Worm (Caenorhabditis elegans): ENCODE results near the gene Y46C8AL.11.

Gene Y46C8AL.11

DNA sequence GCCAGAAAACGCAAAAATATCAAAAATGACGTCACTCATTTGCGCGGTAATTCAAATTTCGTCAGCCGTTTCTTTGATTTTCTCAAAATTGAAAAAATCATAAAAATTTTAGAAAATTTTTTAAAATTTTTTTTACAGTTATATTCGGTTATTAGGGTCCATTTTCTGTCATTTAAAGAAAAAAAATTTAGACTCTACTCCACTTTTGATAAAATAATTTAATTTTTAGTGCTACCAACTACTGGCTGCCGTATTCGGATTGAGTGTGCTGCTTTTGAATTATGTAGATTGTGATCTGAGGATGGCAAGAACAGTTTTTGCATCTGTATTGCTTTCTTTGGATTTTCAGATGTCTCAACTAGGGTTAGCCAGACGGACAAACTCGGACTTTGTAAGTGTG lies 19.5 kb downstream of the Y46C8AL.11 start, which contains the start of gene Y46C8AM.1:
Gene Y46C8AM.1 (plus strand): TSS at position 301 of the 400 bp plus-strand sequence.
- TF ChIP-seq egl-27 (tag; optimal IDR thresholded peaks at IDR 0.05) (no peak), mab-5 (tag; optimal IDR thresholded peaks at IDR 0.05) (no peak), ceh-82 (tag; optimal IDR thresholded peaks at IDR 0.05) (no peak), unc-62 (GFP tag; optimal IDR thresholded peaks at IDR 0.05) (no peak), nhr-6 (tag; optimal IDR thresholded peaks at IDR 0.05) (no peak), mdl-1 (tag; optimal IDR thresholded peaks at IDR 0.05) (no peak), Y55F3AM.14 (GFP tag; optimal IDR thresholded peaks at IDR 0.05) (no peak), ztf-11 (tag; optimal IDR thresholded peaks at IDR 0.05) (no peak), ztf-1 (GFP tag; conservative IDR thresholded peaks at IDR 0.05) (no peak), lin-39 (tag; optimal IDR thresholded peaks at IDR 0.05) (no peak), nhr-11 (tag; optimal IDR thresholded peaks at IDR 0.05) (no peak), sma-3 (GFP tag; optimal IDR thresholded peaks at IDR 0.05) (no peak), lin-13 (GFP tag; optimal IDR thresholded peaks at IDR 0.05) (no peak)

DNA sequence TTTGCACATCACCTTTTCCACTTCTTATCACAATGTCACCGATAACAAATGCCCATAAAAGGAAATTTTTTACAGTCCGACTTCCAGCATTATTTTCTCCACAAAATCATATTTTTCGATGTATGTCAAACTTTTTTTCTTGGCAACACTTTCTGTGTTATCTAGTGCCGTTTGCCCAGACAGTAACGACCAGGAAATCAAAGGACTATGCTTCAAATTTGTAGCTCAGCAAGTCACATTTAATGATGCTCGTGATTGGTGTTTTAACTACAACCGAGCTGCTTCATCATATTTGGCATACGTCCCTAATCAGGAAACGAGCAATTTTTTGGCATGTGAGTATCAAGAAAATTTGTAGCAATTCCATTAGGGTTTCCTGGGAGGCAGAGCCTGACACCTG lies 20.4 kb downstream of the Y46C8AL.11 start:
- TF ChIP-seq ceh-82 (tag; optimal IDR thresholded peaks at IDR 0.05) (no peak), ztf-4 (tag; optimal IDR thresholded peaks at IDR 0.05) (no peak), sem-4 (tag; optimal IDR thresholded peaks at IDR 0.05) (no peak), fos-1 (tag; optimal IDR thresholded peaks at IDR 0.05) (no peak), aly-2 (tag; optimal IDR thresholded peaks at IDR 0.05) (no peak), elt-3 (tag; optimal IDR thresholded peaks at IDR 0.05) (no peak), gmeb-1 (tag; optimal IDR thresholded peaks at IDR 0.05) (no peak), egl-27 (tag; optimal IDR thresholded peaks at IDR 0.05) (no peak), lin-39 (tag; optimal IDR thresholded peaks at IDR 0.05) (no peak), lin-13 (GFP tag; optimal IDR thresholded peaks at IDR 0.05) (no peak), snpc-4 (tag; optimal IDR thresholded peaks at IDR 0.05) (no peak), nhr-11 (tag; optimal IDR thresholded peaks at IDR 0.05) (no peak), mab-5 (tag; optimal IDR thresholded peaks at IDR 0.05) (no peak)

DNA sequence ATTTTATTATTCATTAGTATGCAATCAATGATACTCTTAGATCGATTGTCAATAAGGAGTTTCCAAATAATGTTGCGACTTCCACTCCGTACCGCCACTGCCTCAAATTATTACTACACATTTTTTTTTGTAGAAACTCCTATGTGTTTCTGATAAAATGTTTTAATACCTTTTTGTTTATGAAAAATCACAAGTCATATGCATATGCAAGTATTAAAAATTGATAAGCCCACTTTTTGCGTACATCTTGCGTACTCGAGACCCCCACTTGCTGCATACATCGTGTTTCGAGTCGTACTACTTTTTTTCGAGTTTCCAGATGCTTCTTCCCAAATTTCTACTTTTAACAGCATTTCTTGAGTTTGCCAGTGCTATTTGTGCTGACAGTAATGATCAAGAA lies 21.9 kb downstream of the Y46C8AL.11 start, which contains the start of gene clec-76:
Gene clec-76 (plus strand): TSS at position 234 of the 400 bp plus-strand sequence.
- TF ChIP-seq fos-1 (tag; optimal IDR thresholded peaks at IDR 0.05) = peak; percentile 41
- TF ChIP-seq ama-1 (optimal IDR thresholded peaks at IDR 0.05) = no peak
- no peak for TF ChIP-seq ceh-82 (tag; optimal IDR thresholded peaks at IDR 0.05)
- no peak for TF ChIP-seq nhr-6 (tag; optimal IDR thresholded peaks at IDR 0.05)
- TF ChIP-seq sma-9 (GFP tag; optimal IDR thresholded peaks at IDR 0.05) = peak; percentile 52
- TF ChIP-seq sma-9 (tag; optimal IDR thresholded peaks at IDR 0.05) = no peak

DNA sequence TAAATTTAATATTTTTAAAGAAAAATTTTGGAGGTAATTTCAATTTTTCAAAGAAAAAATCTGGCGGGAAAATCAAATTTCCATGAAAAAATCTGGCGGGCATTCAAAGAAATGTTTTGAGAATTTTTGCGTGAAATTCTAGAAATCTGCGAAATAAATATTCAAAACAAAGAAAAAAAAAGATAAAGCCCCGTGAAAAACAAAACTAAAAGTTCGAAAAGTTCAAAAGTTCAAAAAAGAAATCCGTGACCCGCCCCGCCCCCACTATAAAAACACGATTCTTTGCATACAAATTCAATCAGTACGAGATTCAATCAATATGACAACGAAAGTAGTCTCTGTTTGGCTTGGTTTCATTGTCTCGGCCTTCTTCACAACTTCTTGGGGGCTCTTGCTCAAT lies 29.9 kb downstream of the Y46C8AL.11 start, which contains the start of gene clec-79:
Gene clec-79 (plus strand): TSS at position 301 of the 400 bp plus-strand sequence.
- TF ChIP-seq nhr-25 (tag; optimal IDR thresholded peaks at IDR 0.05) (no peak), unc-62 (GFP tag; optimal IDR thresholded peaks at IDR 0.05) (no peak), sma-3 (GFP tag; optimal IDR thresholded peaks at IDR 0.05) (no peak)

DNA sequence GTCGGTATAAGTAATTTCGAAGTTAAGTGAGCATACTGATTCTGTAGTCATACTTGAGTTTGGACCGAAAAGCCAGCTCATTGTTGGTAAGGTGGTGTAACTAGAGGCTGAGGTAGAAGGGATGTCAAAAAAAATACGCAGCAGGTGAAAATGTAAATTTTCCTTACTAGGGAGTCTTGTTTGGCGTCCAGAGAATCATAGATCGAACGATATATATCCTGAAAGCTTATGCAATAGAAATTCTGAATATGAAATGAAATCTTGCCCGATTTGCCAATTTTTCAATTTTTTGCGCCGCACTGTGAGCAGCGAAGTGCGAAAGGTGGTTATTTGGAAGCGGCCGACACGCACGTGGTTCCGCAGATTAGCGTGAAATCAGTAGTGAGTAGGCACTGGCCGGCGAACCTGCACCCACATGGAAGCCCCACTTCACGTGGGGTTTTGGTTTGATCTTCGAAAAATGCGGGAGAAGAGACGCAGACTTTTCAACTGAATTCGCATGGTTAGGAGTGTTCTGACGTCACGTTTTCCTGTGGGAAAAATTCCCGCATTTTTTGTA lies 34.9 kb downstream of the Y46C8AL.11 start, which contains the start of gene srh-220:
Gene srh-220 (minus strand): TSS at position 51 of the 559 bp plus-strand sequence.
- TF ChIP-seq nhr-25 (tag; optimal IDR thresholded peaks at IDR 0.05) = no peak
- no peak for TF ChIP-seq ceh-82 (tag; optimal IDR thresholded peaks at IDR 0.05)
- TF ChIP-seq peb-1 (tag; optimal IDR thresholded peaks at IDR 0.05) = no peak
- TF ChIP-seq lsy-2 (tag; optimal IDR thresholded peaks at IDR 0.05) = no peak

DNA sequence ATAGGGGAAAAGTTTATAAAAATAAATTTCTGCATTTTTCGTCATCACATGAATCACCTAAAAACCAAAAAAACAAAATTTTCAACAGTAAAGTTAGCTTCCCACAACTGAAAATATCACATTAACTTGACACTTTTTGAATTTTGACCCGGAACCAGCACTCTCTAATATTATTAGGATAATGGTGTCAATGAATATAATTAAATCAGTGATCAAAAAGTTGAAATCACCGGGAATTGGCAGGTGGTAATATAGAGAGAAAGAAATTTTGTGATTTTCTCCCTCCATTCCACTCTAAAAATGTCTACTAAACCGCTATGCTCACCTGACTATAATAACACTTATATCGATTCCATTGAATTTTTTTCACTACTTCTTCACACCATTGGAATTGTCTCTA lies 36.4 kb downstream of the Y46C8AL.11 start, which contains the start of gene srh-222:
Gene srh-222 (plus strand): TSS at position 301 of the 400 bp plus-strand sequence.
- TF ChIP-seq C34F6.9 (tag; optimal IDR thresholded peaks at IDR 0.05) (no peak), egl-27 (tag; optimal IDR thresholded peaks at IDR 0.05) (no peak), ceh-82 (tag; optimal IDR thresholded peaks at IDR 0.05) (no peak), unc-55 (GFP tag; optimal IDR thresholded peaks at IDR 0.05) (no peak), skn-1 (tag; optimal IDR thresholded peaks at IDR 0.05) (no peak), peb-1 (tag; optimal IDR thresholded peaks at IDR 0.05) (no peak), lsy-2 (tag; optimal IDR thresholded peaks at IDR 0.05) (no peak), nhr-129 (tag; optimal IDR thresholded peaks at IDR 0.05) (no peak), nhr-237 (tag; optimal IDR thresholded peaks at IDR 0.05) (no peak), lin-13 (GFP tag; optimal IDR thresholded peaks at IDR 0.05) (no peak), sem-4 (tag; optimal IDR thresholded peaks at IDR 0.05) (no peak), ztf-11 (tag; optimal IDR thresholded peaks at IDR 0.05) (no peak), ama-1 (optimal IDR thresholded peaks at IDR 0.05) (no peak), unc-39 (tag; optimal IDR thresholded peaks at IDR 0.05) (no peak), Y55F3AM.14 (GFP tag; optimal IDR thresholded peaks at IDR 0.05) (no peak)
